Fruit fly (Drosophila melanogaster) whole organism, embryonic: Measurements from ENCODE around the gene CG17377.

Experiments used
- Ada2b ChIP-seq: fragments of 200-800 bp; sonication (Bioruptor generic); IDR thresholded peaks from 2 replicates; pipeline ENCODE4 v1.3.6; 2022; ENCODE audit warnings: missing biosample characterization, missing genetic modification characterization
- Adf1 ChIP-seq: fragments of 200-800 bp; sonication (Bioruptor generic); IDR thresholded peaks from 2 replicates; pipeline ENCODE4 v1.3.6; 2022; ENCODE audit warnings: missing biosample characterization, missing genetic modification characterization
- Atf3 ChIP-seq: fragments of 200-800 bp; sonication (Bioruptor generic); optimal IDR thresholded peaks from 3 replicates; lab custom pipeline; 2016; ENCODE audit warnings: missing biosample characterization, missing genetic modification characterization
- CG11456 ChIP-seq: fragments of 200-800 bp; sonication (Bioruptor generic); IDR thresholded peaks from 3 replicates; pipeline ENCODE4 v1.3.6; 2022; ENCODE audit warnings: missing biosample characterization, missing genetic modification characterization
- CG12219 ChIP-seq: fragments of 200-800 bp; sonication (Bioruptor generic); optimal IDR thresholded peaks from 3 replicates; lab custom pipeline; 2018; ENCODE audit warnings: missing biosample characterization, mild to moderate bottlenecking, missing genetic modification characterization
- CG12391 ChIP-seq: fragments of 200-800 bp; sonication (Bioruptor generic); optimal IDR thresholded peaks from 3 replicates; lab custom pipeline; 2018; ENCODE audit warnings: missing biosample characterization, mild to moderate bottlenecking, missing genetic modification characterization, moderate library complexity
- CG14965 ChIP-seq: fragments of 200-800 bp; sonication (Bioruptor generic); optimal IDR thresholded peaks from 2 replicates; lab custom pipeline; 2016; ENCODE audit warnings: missing biosample characterization, missing genetic modification characterization, borderline replicate concordance
- CG15269 ChIP-seq: fragments of 200-800 bp; sonication (Bioruptor generic); optimal IDR thresholded peaks from 2 replicates; lab custom pipeline; 2018; ENCODE audit warnings: missing biosample characterization, mild to moderate bottlenecking, missing genetic modification characterization, moderate library complexity
- CG1529 ChIP-seq: fragments of 200-800 bp; sonication (Bioruptor generic); optimal IDR thresholded peaks from 3 replicates; lab custom pipeline; 2018; ENCODE audit warnings: missing biosample characterization, missing genetic modification characterization
- CG1602 ChIP-seq: fragments of 200-800 bp; sonication (Bioruptor generic); optimal IDR thresholded peaks from 3 replicates; lab custom pipeline; 2016; ENCODE audit warnings: missing biosample characterization, missing genetic modification characterization
- CG33213 ChIP-seq: fragments of 200-800 bp; sonication (Bioruptor generic); optimal IDR thresholded peaks from 3 replicates; lab custom pipeline; 2016; ENCODE audit warnings: missing biosample characterization, missing genetic modification characterization
- CG34224 ChIP-seq: fragments of 200-800 bp; sonication (Bioruptor generic); IDR thresholded peaks from 3 replicates; pipeline ENCODE4 v1.3.6; 2022; ENCODE audit warnings: missing biosample characterization, missing genetic modification characterization; ENCODE audit not compliant: partially characterized antibody
- CG3838 ChIP-seq: fragments of 200-800 bp; sonication (Bioruptor generic); optimal IDR thresholded peaks from 3 replicates; lab custom pipeline; 2016; ENCODE audit warnings: missing biosample characterization, missing genetic modification characterization
- CG42726 ChIP-seq: fragments of 200-800 bp; sonication (Bioruptor generic); IDR thresholded peaks from 2 replicates; pipeline ENCODE4 v1.3.6; 2022; ENCODE audit warnings: missing biosample characterization, missing genetic modification characterization; ENCODE audit not compliant: partially characterized antibody
- CG4424 ChIP-seq: fragments of 200-800 bp; sonication (Bioruptor generic); optimal IDR thresholded peaks from 3 replicates; lab custom pipeline; 2016; ENCODE audit warnings: missing biosample characterization, missing genetic modification characterization
- CG6654 ChIP-seq: fragments of 200-800 bp; sonication (Bioruptor generic); optimal IDR thresholded peaks from 2 replicates; lab custom pipeline; 2017; ENCODE audit warnings: missing biosample characterization, mild to moderate bottlenecking, missing genetic modification characterization
- CG7745 ChIP-seq: fragments of 200-800 bp; sonication (Bioruptor generic); optimal IDR thresholded peaks from 2 replicates; lab custom pipeline; 2018; ENCODE audit warnings: missing biosample characterization, mild to moderate bottlenecking, missing genetic modification characterization, moderate library complexity
- CG7839 ChIP-seq: fragments of 200-800 bp; sonication (Bioruptor generic); optimal IDR thresholded peaks from 3 replicates; lab custom pipeline; 2018; ENCODE audit warnings: missing biosample characterization, mild to moderate bottlenecking, missing genetic modification characterization, moderate library complexity
- CG9437 ChIP-seq: fragments of 200-800 bp; sonication (Bioruptor generic); optimal IDR thresholded peaks from 2 replicates; lab custom pipeline; 2018; ENCODE audit warnings: missing biosample characterization, mild to moderate bottlenecking, missing genetic modification characterization
- CG9797 ChIP-seq: fragments of 200-800 bp; sonication (Bioruptor generic); optimal IDR thresholded peaks from 3 replicates; lab custom pipeline; 2018; ENCODE audit warnings: missing biosample characterization, mild to moderate bottlenecking, missing genetic modification characterization
- CG9817 ChIP-seq: fragments of 200-800 bp; sonication (Bioruptor generic); optimal IDR thresholded peaks from 2 replicates; lab custom pipeline; 2018; ENCODE audit warnings: missing biosample characterization, mild to moderate bottlenecking, missing genetic modification characterization, moderate library complexity
- CoRest ChIP-seq: fragments of 200-800 bp; sonication (Bioruptor generic); optimal IDR thresholded peaks from 3 replicates; lab custom pipeline; 2018; ENCODE audit warnings: missing biosample characterization, mild to moderate bottlenecking, missing genetic modification characterization, moderate library complexity
- CrebB ChIP-seq: fragments of 200-800 bp; sonication (Bioruptor generic); optimal IDR thresholded peaks from 3 replicates; lab custom pipeline; 2018; ENCODE audit warnings: missing biosample characterization, mild to moderate bottlenecking, missing genetic modification characterization
- Dp ChIP-seq: fragments of 200-800 bp; sonication (Bioruptor generic); optimal IDR thresholded peaks from 2 replicates; lab custom pipeline; 2018; ENCODE audit warnings: missing biosample characterization, mild to moderate bottlenecking, missing genetic modification characterization, moderate library complexity
- Eip74EF ChIP-seq, 2 experiments: fragments of 200-800 bp in 1 of 2; fragments of >200 bp in 1 of 2; sonication (Bioruptor generic) in 1 of 2; optimal IDR thresholded peaks; 2 replicates each; lab custom pipeline; 2017 to 2019; ENCODE audit warnings: missing biosample characterization in 2 of 2, missing genetic modification characterization in 2 of 2, mild to moderate bottlenecking in 1 of 2, moderate library complexity in 1 of 2
- H15 ChIP-seq: fragments of 200-800 bp; sonication (Bioruptor generic); IDR thresholded peaks from 3 replicates; pipeline ENCODE4 v1.3.6; 2022; ENCODE audit warnings: missing biosample characterization, missing genetic modification characterization
- H2.0 ChIP-seq: fragments of 200-800 bp; sonication (Bioruptor generic); IDR thresholded peaks from 2 replicates; pipeline ENCODE4 v1.3.6; 2022; ENCODE audit warnings: missing biosample characterization, missing genetic modification characterization
- Hand ChIP-seq: fragments of 200-800 bp; sonication (Bioruptor generic); optimal IDR thresholded peaks from 2 replicates; lab custom pipeline; 2017; ENCODE audit warnings: mild to moderate bottlenecking, missing biosample characterization, missing genetic modification reagents, missing genetic modification characterization
- Lim3 ChIP-seq: fragments of 200-800 bp; sonication (Bioruptor generic); IDR thresholded peaks from 2 replicates; pipeline ENCODE4 v1.3.6; 2022; ENCODE audit warnings: missing biosample characterization, missing genetic modification characterization
- Mes4 ChIP-seq: fragments of 200-800 bp; sonication (Bioruptor generic); optimal IDR thresholded peaks from 2 replicates; lab custom pipeline; 2016; ENCODE audit warnings: missing biosample characterization, missing genetic modification characterization
- Opbp ChIP-seq: fragments of 200-800 bp; sonication (Bioruptor generic); IDR thresholded peaks from 3 replicates; pipeline ENCODE4 v1.3.6; 2022; ENCODE audit warnings: missing biosample characterization, missing genetic modification characterization; ENCODE audit not compliant: partially characterized antibody
- Pdp1 ChIP-seq, 2 experiments: fragments of 200-800 bp; sonication (Bioruptor generic); optimal IDR thresholded peaks; 3 replicates each; lab custom pipeline; 2016; ENCODE audit warnings: missing biosample characterization in 2 of 2, missing genetic modification characterization in 2 of 2, mild to moderate bottlenecking in 1 of 2, moderate library complexity in 1 of 2
- Stat92E ChIP-seq, 3 experiments: fragments of >200 bp in 2 of 3; fragments of 200-800 bp in 1 of 3; sonication (Bioruptor generic) in 1 of 3; optimal IDR thresholded peaks; 2 replicates each; lab custom pipeline; 2017 to 2019; ENCODE audit warnings: missing biosample characterization in 3 of 3, missing genetic modification characterization in 3 of 3, mild to moderate bottlenecking in 1 of 3, moderate library complexity in 1 of 3
- Usf ChIP-seq: fragments of 200-800 bp; sonication (Bioruptor generic); optimal IDR thresholded peaks from 2 replicates; lab custom pipeline; 2017; ENCODE audit warnings: missing genotype, missing biosample characterization, missing genetic modification characterization
- ac ChIP-seq: fragments of 200-800 bp; sonication (Bioruptor generic); optimal IDR thresholded peaks from 3 replicates; lab custom pipeline; 2017; ENCODE audit warnings: missing biosample characterization, mild to moderate bottlenecking, missing genetic modification characterization
- ase ChIP-seq: fragments of 200-800 bp; sonication (Bioruptor generic); IDR thresholded peaks from 3 replicates; pipeline ENCODE4 v1.3.6; 2022; ENCODE audit warnings: missing biosample characterization, missing genetic modification characterization
- chm ChIP-seq: fragments of 200-800 bp; sonication (Bioruptor generic); IDR thresholded peaks from 2 replicates; pipeline ENCODE4 v1.3.6; 2022; ENCODE audit warnings: missing biosample characterization, missing genetic modification characterization
- croc ChIP-seq: fragments of 200-800 bp; sonication (Bioruptor generic); conservative IDR thresholded peaks from 3 replicates; pipeline ENCODE4 v1.3.6; 2022; ENCODE audit warnings: missing biosample characterization, missing genetic modification characterization
- dan ChIP-seq: fragments of 200-800 bp; sonication (Bioruptor generic); IDR thresholded peaks from 2 replicates; pipeline ENCODE4 v1.3.6; 2022; ENCODE audit warnings: missing biosample characterization, missing genetic modification characterization
- gem ChIP-seq: fragments of 200-800 bp; sonication (Bioruptor generic); optimal IDR thresholded peaks from 2 replicates; lab custom pipeline; 2019; ENCODE audit warnings: missing biosample characterization, mild to moderate bottlenecking, missing genetic modification characterization, moderate library complexity
- gro ChIP-seq: fragments of 200-800 bp; sonication (Bioruptor generic); optimal IDR thresholded peaks from 2 replicates; lab custom pipeline; 2016; ENCODE audit warnings: missing biosample characterization, missing genetic modification characterization
- h ChIP-seq: fragments of >200 bp; optimal IDR thresholded peaks from 2 replicates; lab custom pipeline; 2017
- odd ChIP-seq: fragments of 200-800 bp; sonication (Bioruptor generic); optimal IDR thresholded peaks from 2 replicates; lab custom pipeline; 2017; ENCODE audit warnings: missing biosample characterization, mild to moderate bottlenecking, missing genetic modification characterization
- rib ChIP-seq: fragments of 200-800 bp; sonication (Bioruptor generic); IDR thresholded peaks from 2 replicates; pipeline ENCODE4 v1.3.6; 2022; ENCODE audit warnings: missing biosample characterization, missing genetic modification characterization
- sc ChIP-seq, 3 experiments: fragments of >200 bp in 2 of 3; fragments of 200-800 bp in 1 of 3; sonication (Bioruptor generic) in 1 of 3; optimal IDR thresholded peaks; 2 replicates in 2 of 3; 3 replicates in 1 of 3; lab custom pipeline; 2017; ENCODE audit warnings: mild to moderate bottlenecking in 1 of 3, missing biosample characterization in 1 of 3, missing genetic modification characterization in 1 of 3, missing genetic modification reagents in 1 of 3
- sens ChIP-seq: fragments of 200-800 bp; sonication (Bioruptor generic); peaks from one replicate; lab custom pipeline; 2016; ENCODE audit warnings: missing biosample characterization, missing genetic modification characterization
- yki ChIP-seq: fragments of >200 bp; optimal IDR thresholded peaks from 3 replicates; lab custom pipeline; 2018
- zen2 ChIP-seq: fragments of 200-800 bp; sonication (Bioruptor generic); IDR thresholded peaks from 3 replicates; pipeline ENCODE4 v1.3.6; 2022; ENCODE audit warnings: missing biosample characterization, missing genetic modification characterization; ENCODE audit not compliant: partially characterized antibody
- zfh1 ChIP-seq: fragments of 200-800 bp; sonication (Bioruptor generic); IDR thresholded peaks from 3 replicates; pipeline ENCODE4 v1.3.6; 2022; ENCODE audit warnings: missing biosample characterization, missing genetic modification characterization
- zfh2 ChIP-seq: fragments of 200-800 bp; sonication (Bioruptor generic); optimal IDR thresholded peaks from 2 replicates; lab custom pipeline; 2016; ENCODE audit warnings: missing biosample characterization, missing genetic modification characterization

Gene CG17377

dm6 chr2L:6851963-6852671, 49.5 kb upstream of the CG17377 start, which contains the start of gene Rca1 (continued):
- TF ChIP-seq zfh2 (GFP tag; lab: Kevin White, UChicago) (no peak), CrebB (tag; lab: Kevin White, UChicago) (no peak), CG12219 (GFP tag; lab: Kevin White, UChicago) (no peak), sens (GFP tag; lab: Kevin White, UChicago) (peak; percentile 79), CG3838 (GFP tag; lab: Kevin White, UChicago) (no peak), CG9817 (tag; lab: Kevin White, UChicago) (no peak), CG7839 (tag; lab: Kevin White, UChicago) (no peak), Mes4 (no peak), CoRest (peak; percentile 44), Stat92E (GFP tag; optimal IDR thresholded peaks at IDR 0.05; lab: Kevin White, UChicago) (no peak), CG42726 (GFP tag; lab: Robert Waterston, UW) (no peak), chm (GFP tag; lab: Robert Waterston, UW) (no peak), Hand (GFP tag; lab: Kevin White, UChicago) (no peak), Usf (GFP tag; lab: Kevin White, UChicago) (no peak), Lim3 (GFP tag; lab: Robert Waterston, UW) (no peak), CG33213 (GFP tag; lab: Kevin White, UChicago) (peak; percentile 16), rib (GFP tag; lab: Robert Waterston, UW) (no peak), H2.0 (GFP tag; lab: Robert Waterston, UW) (no peak), CG14965 (no peak), CG12391 (tag; lab: Kevin White, UChicago) (no peak), Eip74EF (GFP tag; optimal IDR thresholded peaks at IDR 0.05; lab: Kevin White, UChicago) (no peak), Ada2b (GFP tag; lab: Robert Waterston, UW) (no peak), gro (no peak), Opbp (GFP tag; lab: Robert Waterston, UW) (0 out of 3 replicates have a peak, but pooled peaks have one; percentile 48), Dp (GFP tag; lab: Kevin White, UChicago) (peak; percentile 42), gem (no peak), CG7745 (tag; lab: Kevin White, UChicago) (no peak), CG4424 (GFP tag; lab: Kevin White, UChicago) (no peak), zen2 (GFP tag; lab: Robert Waterston, UW) (no peak; the same call in 2 of the 3 replicates), yki (lab: Kevin White, UChicago) (no peak), CG6654 (GFP tag; lab: Kevin White, UChicago) (no peak), croc (GFP tag; lab: Robert Waterston, UW) (no peak), CG34224 (GFP tag; lab: Robert Waterston, UW) (no peak), Pdp1 (GFP tag; optimal IDR thresholded peaks at IDR 0.05; lab: Kevin White, UChicago) (no peak), Atf3 (GFP tag; lab: Kevin White, UChicago) (no peak), sc (optimal IDR thresholded peaks at IDR 0.05; lab: Kevin White, UChicago) (no peak), sc (GFP tag; optimal IDR thresholded peaks at IDR 0.05; lab: Kevin White, UChicago) (no peak), dan (GFP tag; lab: Robert Waterston, UW) (no peak), H15 (GFP tag; lab: Robert Waterston, UW) (no peak), CG15269 (tag; lab: Kevin White, UChicago) (no peak), h (lab: Kevin White, UChicago) (no peak), ase (GFP tag; lab: Robert Waterston, UW) (no peak), CG9797 (GFP tag; lab: Kevin White, UChicago) (peak; percentile 90), CG11456 (GFP tag; lab: Robert Waterston, UW) (no peak), CG9437 (GFP tag; lab: Kevin White, UChicago) (peak; percentile 21), CG1529 (GFP tag; lab: Kevin White, UChicago) (no peak), odd (GFP tag; lab: Kevin White, UChicago) (no peak), Adf1 (no peak), zfh1 (GFP tag; lab: Robert Waterston, UW) (no peak), CG1602 (no peak), ac (no peak)
